Fruit fly (Drosophila melanogaster) whole organism, embryonic: ENCODE results near the gene mRpL49.

Experiments used
- Abd-B ChIP-seq: fragments of 200-800 bp; sonication (Bioruptor generic); optimal IDR thresholded peaks from 2 replicates; lab custom pipeline; 2018; ENCODE audit warnings: missing biosample characterization, mild to moderate bottlenecking, missing genetic modification characterization, moderate library complexity
- Blimp-1 ChIP-seq: fragments of 200-800 bp; sonication (Bioruptor generic); optimal IDR thresholded peaks from 3 replicates; lab custom pipeline; 2018; ENCODE audit warnings: missing biosample characterization, missing genetic modification characterization, mild to moderate bottlenecking, moderate library complexity, missing genetic modification reagents
- BtbVII ChIP-seq: fragments of 200-800 bp; sonication (Bioruptor generic); optimal IDR thresholded peaks from 3 replicates; lab custom pipeline; 2017; ENCODE audit warnings: missing biosample characterization, mild to moderate bottlenecking, missing genetic modification characterization
- CG12769 ChIP-seq: fragments of 200-800 bp; sonication (Bioruptor generic); optimal IDR thresholded peaks from 2 replicates; lab custom pipeline; 2019; ENCODE audit warnings: missing biosample characterization, mild to moderate bottlenecking, missing genetic modification characterization, moderate library complexity
- CG13296 ChIP-seq: fragments of 200-800 bp; sonication (Bioruptor generic); optimal IDR thresholded peaks from 3 replicates; lab custom pipeline; 2018; ENCODE audit warnings: missing biosample characterization, mild to moderate bottlenecking, missing genetic modification characterization
- CG13424 ChIP-seq: fragments of 200-800 bp; sonication (Bioruptor generic); optimal IDR thresholded peaks from 2 replicates; lab custom pipeline; 2019; ENCODE audit warnings: missing biosample characterization, mild to moderate bottlenecking, missing genetic modification characterization, moderate library complexity
- CG14667 ChIP-seq: fragments of 200-800 bp; sonication (Bioruptor generic); IDR thresholded peaks from 2 replicates; pipeline ENCODE4 v1.3.6; 2022; ENCODE audit warnings: missing biosample characterization, missing genetic modification characterization
- CG14860 ChIP-seq: fragments of 200-800 bp; sonication (Bioruptor generic); IDR thresholded peaks from 3 replicates; pipeline ENCODE4 v1.3.6; 2022; ENCODE audit warnings: missing biosample characterization, missing genetic modification characterization; ENCODE audit not compliant: partially characterized antibody
- CG1647 ChIP-seq: fragments of 200-800 bp; sonication (Bioruptor generic); optimal IDR thresholded peaks from 3 replicates; lab custom pipeline; 2016; ENCODE audit warnings: missing biosample characterization, missing genetic modification characterization
- CG17568 ChIP-seq: fragments of 200-800 bp; sonication (Bioruptor generic); optimal IDR thresholded peaks from 2 replicates; lab custom pipeline; 2018; ENCODE audit warnings: missing biosample characterization, mild to moderate bottlenecking, missing genetic modification characterization, moderate library complexity
- CG18476 ChIP-seq: fragments of 200-800 bp; sonication (Bioruptor generic); optimal IDR thresholded peaks from 2 replicates; lab custom pipeline; 2016; ENCODE audit warnings: missing biosample characterization, mild to moderate bottlenecking, missing genetic modification characterization
- CG2116 ChIP-seq: fragments of 200-800 bp; sonication (Bioruptor generic); optimal IDR thresholded peaks from 3 replicates; lab custom pipeline; 2018; ENCODE audit warnings: missing biosample characterization, mild to moderate bottlenecking, missing genetic modification characterization
- CG2712 ChIP-seq: fragments of 200-800 bp; optimal IDR thresholded peaks from 3 replicates; lab custom pipeline; 2019; ENCODE audit warnings: missing biosample characterization, mild to moderate bottlenecking, missing genetic modification characterization, moderate library complexity
- CG3407 ChIP-seq: fragments of 200-800 bp; sonication (Bioruptor generic); optimal IDR thresholded peaks from 2 replicates; lab custom pipeline; 2018; ENCODE audit warnings: missing biosample characterization, mild to moderate bottlenecking, missing genetic modification characterization
- CG34376 ChIP-seq: fragments of 200-800 bp; sonication (Bioruptor generic); optimal IDR thresholded peaks from 2 replicates; lab custom pipeline; 2018; ENCODE audit warnings: missing biosample characterization, mild to moderate bottlenecking, missing genetic modification characterization
- CG34422 ChIP-seq: fragments of 200-800 bp; sonication (Bioruptor generic); IDR thresholded peaks from 3 replicates; pipeline ENCODE4 v1.3.6; 2022; ENCODE audit warnings: missing biosample characterization, missing genetic modification characterization
- CG5953 ChIP-seq: fragments of 200-800 bp; sonication (Bioruptor generic); IDR thresholded peaks from 2 replicates; pipeline ENCODE4 v1.3.6; 2022; ENCODE audit warnings: missing biosample characterization, missing genetic modification characterization
- CG6272 ChIP-seq: fragments of 200-800 bp; sonication (Bioruptor generic); IDR thresholded peaks from 2 replicates; pipeline ENCODE4 v1.3.6; 2022; ENCODE audit warnings: missing biosample characterization, missing genetic modification characterization
- CG7928 ChIP-seq: fragments of 200-800 bp; sonication (Bioruptor generic); optimal IDR thresholded peaks from 2 replicates; lab custom pipeline; 2017; ENCODE audit warnings: missing biosample characterization, mild to moderate bottlenecking, missing genetic modification characterization
- CG8924 ChIP-seq: fragments of 200-800 bp; optimal IDR thresholded peaks from 3 replicates; lab custom pipeline; 2019; ENCODE audit warnings: missing biosample characterization, mild to moderate bottlenecking, missing genetic modification characterization, moderate library complexity
- CG9215 ChIP-seq: fragments of 200-800 bp; sonication (Bioruptor generic); IDR thresholded peaks from 2 replicates; pipeline ENCODE4 v1.3.6; 2022; ENCODE audit warnings: missing biosample characterization, missing genetic modification characterization
- CoRest ChIP-seq: fragments of 200-800 bp; sonication (Bioruptor generic); optimal IDR thresholded peaks from 3 replicates; lab custom pipeline; 2018; ENCODE audit warnings: missing biosample characterization, mild to moderate bottlenecking, missing genetic modification characterization, moderate library complexity
- Dip3 ChIP-seq: fragments of 200-800 bp; sonication (Bioruptor generic); optimal IDR thresholded peaks from 3 replicates; lab custom pipeline; 2016; ENCODE audit warnings: missing biosample characterization, missing genetic modification characterization
- HHEX ChIP-seq: fragments of 200-800 bp; sonication (Bioruptor generic); optimal IDR thresholded peaks from 3 replicates; lab custom pipeline; 2017; ENCODE audit warnings: missing biosample characterization, mild to moderate bottlenecking, missing genetic modification characterization, missing genetic modification reagents
- Lim3 ChIP-seq: fragments of 200-800 bp; sonication (Bioruptor generic); IDR thresholded peaks from 2 replicates; pipeline ENCODE4 v1.3.6; 2022; ENCODE audit warnings: missing biosample characterization, missing genetic modification characterization
- MBD-R2 ChIP-seq: fragments of 200-800 bp; sonication (Bioruptor generic); IDR thresholded peaks from 2 replicates; pipeline ENCODE4 v1.3.6; 2022; ENCODE audit warnings: missing biosample characterization, missing genetic modification characterization
- Mad ChIP-seq: fragments of 200-800 bp; sonication (Bioruptor generic); optimal IDR thresholded peaks from 2 replicates; lab custom pipeline; 2016; ENCODE audit warnings: missing biosample characterization, missing genetic modification characterization
- Myb ChIP-seq: fragments of 200-800 bp; sonication (Bioruptor generic); optimal IDR thresholded peaks from 2 replicates; lab custom pipeline; 2016; ENCODE audit warnings: missing biosample characterization, missing genetic modification characterization
- Nf-YA ChIP-seq: fragments of 200-800 bp; sonication (Bioruptor generic); IDR thresholded peaks from 2 replicates; pipeline ENCODE4 v1.3.6; 2022; ENCODE audit warnings: missing biosample characterization, missing genetic modification characterization
- Ssrp ChIP-seq: fragments of 200-800 bp; sonication (Bioruptor generic); optimal IDR thresholded peaks from 2 replicates; lab custom pipeline; 2018; ENCODE audit warnings: missing biosample characterization, mild to moderate bottlenecking, missing genetic modification characterization, moderate library complexity
- Stat92E ChIP-seq, 3 experiments: fragments of >200 bp in 2 of 3; fragments of 200-800 bp in 1 of 3; sonication (Bioruptor generic) in 1 of 3; optimal IDR thresholded peaks; 2 replicates each; lab custom pipeline; 2017 to 2019; ENCODE audit warnings: missing biosample characterization in 3 of 3, missing genetic modification characterization in 3 of 3, mild to moderate bottlenecking in 1 of 3, moderate library complexity in 1 of 3
- Xrp1 ChIP-seq: fragments of 200-800 bp; sonication (Bioruptor generic); IDR thresholded peaks from 2 replicates; pipeline ENCODE4 v1.3.6; 2022; ENCODE audit warnings: missing biosample characterization, missing genetic modification characterization
- abd-A ChIP-seq: fragments of 200-800 bp; sonication (Bioruptor generic); optimal IDR thresholded peaks from 3 replicates; lab custom pipeline; 2019; ENCODE audit warnings: missing biosample characterization, mild to moderate bottlenecking, missing genetic modification characterization, moderate library complexity
- al ChIP-seq: fragments of 200-800 bp; sonication (Bioruptor generic); IDR thresholded peaks from 2 replicates; pipeline ENCODE4 v1.3.6; 2022; ENCODE audit warnings: missing biosample characterization, missing genetic modification characterization
- amos ChIP-seq: fragments of 200-800 bp; sonication (Bioruptor generic); IDR thresholded peaks from 2 replicates; pipeline ENCODE4 v1.3.6; 2022; ENCODE audit warnings: missing biosample characterization, missing genetic modification characterization; ENCODE audit not compliant: partially characterized antibody
- dmrt99B ChIP-seq: fragments of 200-800 bp; sonication (Bioruptor generic); optimal IDR thresholded peaks from 2 replicates; lab custom pipeline; 2018; ENCODE audit warnings: missing biosample characterization, mild to moderate bottlenecking, missing genetic modification characterization, moderate library complexity
- dpn ChIP-seq, 2 experiments: fragments of 200-800 bp; sonication (Bioruptor generic); optimal IDR thresholded peaks; 3 replicates each; lab custom pipeline; 2016; ENCODE audit warnings: missing biosample characterization in 2 of 2, missing genetic modification characterization in 2 of 2
- eve ChIP-seq, 2 experiments: fragments of >200 bp; optimal IDR thresholded peaks; 2 replicates each; lab custom pipeline; 2017; ENCODE audit warnings: missing biosample characterization in 2 of 2, missing genetic modification characterization in 2 of 2
- fd102C ChIP-seq: fragments of 200-800 bp; sonication (Bioruptor generic); optimal IDR thresholded peaks from 2 replicates; lab custom pipeline; 2018; ENCODE audit warnings: missing biosample characterization, mild to moderate bottlenecking, missing genetic modification characterization, moderate library complexity
- gsb ChIP-seq: fragments of 200-800 bp; sonication (Bioruptor generic); IDR thresholded peaks from 2 replicates; pipeline ENCODE4 v1.3.6; 2022; ENCODE audit warnings: missing biosample characterization, missing genetic modification characterization
- jumu ChIP-seq: fragments of 200-800 bp; sonication (Bioruptor generic); optimal IDR thresholded peaks from 3 replicates; lab custom pipeline; 2016; ENCODE audit warnings: missing biosample characterization, missing genetic modification characterization
- mld ChIP-seq: fragments of 200-800 bp; sonication (Bioruptor generic); IDR thresholded peaks from 3 replicates; pipeline ENCODE4 v1.3.6; 2022; ENCODE audit warnings: missing biosample characterization, missing genetic modification characterization; ENCODE audit not compliant: partially characterized antibody
- nau ChIP-seq: fragments of 200-800 bp; sonication (Bioruptor generic); optimal IDR thresholded peaks from 3 replicates; lab custom pipeline; 2017; ENCODE audit warnings: missing biosample characterization, mild to moderate bottlenecking, missing genetic modification characterization, missing genetic modification reagents
- pan ChIP-seq, 4 experiments: fragments of >200 bp in 3 of 4; fragments of 200-800 bp in 1 of 4; sonication (Bioruptor generic) in 1 of 4; optimal IDR thresholded peaks in 3 of 4; IDR thresholded peaks in 1 of 4; 2 replicates each; pipeline versions ENCODE4 v1.3.6 to Lab custom; 2017 to 2022; ENCODE audit warnings: missing biosample characterization in 2 of 4, missing genetic modification characterization in 2 of 4, mixed read lengths in 1 of 4
- salm ChIP-seq: fragments of 200-800 bp; sonication (Bioruptor generic); optimal IDR thresholded peaks from 2 replicates; lab custom pipeline; 2018; ENCODE audit warnings: missing biosample characterization, mild to moderate bottlenecking, missing genetic modification characterization
- unc-4 ChIP-seq: fragments of 200-800 bp; sonication (Bioruptor generic); IDR thresholded peaks from 2 replicates; pipeline ENCODE4 v1.3.6; 2022; ENCODE audit warnings: missing biosample characterization, missing genetic modification characterization; ENCODE audit not compliant: partially characterized antibody
- unpg ChIP-seq: fragments of 200-800 bp; sonication (Bioruptor generic); optimal IDR thresholded peaks from 3 replicates; lab custom pipeline; 2018; ENCODE audit warnings: missing biosample characterization, mild to moderate bottlenecking, missing genetic modification characterization, moderate library complexity
- vnd ChIP-seq: fragments of 200-800 bp; sonication (Bioruptor generic); IDR thresholded peaks from 3 replicates; pipeline ENCODE4 v1.3.6; 2022; ENCODE audit warnings: missing biosample characterization, missing genetic modification characterization; ENCODE audit not compliant: partially characterized antibody

The mRpL49 gene

dm6 chrX:12891322-12892159 lies 15.4 kb upstream of the mRpL49 start (continued):
- TF ChIP-seq CG18476 (no peak), Abd-B (peak; percentile 10), Stat92E (GFP tag; optimal IDR thresholded peaks at IDR 0.05; lab: Kevin White, UChicago) (no peak), mld (no peak), CG17568 (GFP tag; lab: Kevin White, UChicago) (no peak), unc-4 (GFP tag; lab: Robert Waterston, UW) (no peak), jumu (GFP tag; lab: Kevin White, UChicago) (no peak), CG3407 (no peak), CG6272 (GFP tag; lab: Robert Waterston, UW) (no peak), amos (GFP tag; lab: Robert Waterston, UW) (no peak), CG34376 (GFP tag; lab: Kevin White, UChicago) (no peak), CoRest (tag; lab: Kevin White, UChicago) (no peak), dpn (GFP tag; optimal IDR thresholded peaks at IDR 0.05; lab: Kevin White, UChicago) (no peak), nau (GFP tag; lab: Kevin White, UChicago) (no peak), Blimp-1 (GFP tag; lab: Kevin White, UChicago) (peak; percentile 11), vnd (no peak), HHEX (GFP tag; lab: Kevin White, UChicago) (no peak), CG1647 (GFP tag; lab: Kevin White, UChicago) (no peak), salm (no peak), al (GFP tag; lab: Robert Waterston, UW) (no peak), abd-A (tag; lab: Kevin White, UChicago) (no peak), Dip3 (GFP tag; lab: Kevin White, UChicago) (no peak), CG7928 (GFP tag; lab: Kevin White, UChicago) (no peak), CG2116 (GFP tag; lab: Kevin White, UChicago) (no peak), dmrt99B (peak; percentile 38), Mad (GFP tag; lab: Kevin White, UChicago) (no peak), pan (optimal IDR thresholded peaks at IDR 0.05; lab: Kevin White, UChicago) (no peak), pan (GFP tag; optimal IDR thresholded peaks at IDR 0.05 in 1 of 2, IDR thresholded peaks at IDR 0.05 in 1 of 2) (no peak), CG8924 (tag; lab: Kevin White, UChicago) (no peak), CG34422 (GFP tag; lab: Robert Waterston, UW) (no peak), fd102C (no peak), CG14667 (GFP tag; lab: Robert Waterston, UW) (no peak), Myb (no peak), Ssrp (tag; lab: Kevin White, UChicago) (peak; percentile 8), MBD-R2 (GFP tag; lab: Robert Waterston, UW) (no peak), Lim3 (GFP tag; lab: Robert Waterston, UW) (no peak), CG5953 (no peak), Nf-YA (GFP tag; lab: Robert Waterston, UW) (no peak), CG9215 (GFP tag; lab: Robert Waterston, UW) (no peak), CG12769 (tag; lab: Kevin White, UChicago) (no peak), CG14860 (GFP tag; lab: Robert Waterston, UW) (no peak), CG13296 (no peak), gsb (GFP tag; lab: Robert Waterston, UW) (no peak), unpg (GFP tag; lab: Kevin White, UChicago) (no peak), CG13424 (tag; lab: Kevin White, UChicago) (peak; percentile 8), eve (GFP tag; optimal IDR thresholded peaks at IDR 0.05; lab: Kevin White, UChicago) (peak in 1 of 2 experiments; percentile 3), BtbVII (GFP tag; lab: Kevin White, UChicago) (no peak), Xrp1 (GFP tag; lab: Robert Waterston, UW) (no peak), CG2712 (tag; lab: Kevin White, UChicago) (peak; percentile 21)
